Fruit fly (Drosophila melanogaster): ENCODE measurements around the gene Fbxl4.

DNA sequence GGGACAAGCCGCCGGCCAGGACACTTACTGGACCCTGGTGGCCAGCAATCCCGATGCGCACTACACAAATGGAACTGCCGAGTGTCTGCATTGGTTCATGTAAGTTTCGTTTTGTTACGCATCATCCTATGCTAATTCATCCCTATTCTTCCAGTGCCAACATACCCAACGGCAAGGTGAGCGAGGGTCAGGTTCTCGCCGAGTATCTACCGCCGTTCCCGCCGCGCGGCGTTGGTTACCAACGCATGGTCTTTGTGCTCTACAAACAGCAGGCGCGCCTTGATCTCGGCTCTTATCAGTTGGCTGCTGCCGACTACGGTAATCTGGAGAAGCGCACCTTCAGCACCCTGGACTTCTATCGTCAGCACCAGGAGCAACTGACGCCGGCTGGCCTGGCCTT is 10.7 kb downstream of the Fbxl4 start:
- TF ChIP-seq tj (GFP tag; optimal IDR thresholded peaks at IDR 0.05) (no peak), toe (GFP tag; optimal IDR thresholded peaks at IDR 0.05) (no peak), Crg-1 (GFP tag; optimal IDR thresholded peaks at IDR 0.05) (no peak), CG11617 (GFP tag; optimal IDR thresholded peaks at IDR 0.05) (no peak)

Measured in whole organism, adult.